Fruit fly (Drosophila melanogaster): ENCODE measurements around the gene CG3842.
A peak's percentile ranks its signal among the peaks of the same experiment; 100 is the strongest.

The CG3842 gene

dm6 chrX:6356748-6357397, 19.3 kb downstream of the CG3842 start (continued):
- TF ChIP-seq CkIIα-i1 (GFP tag; IDR thresholded peaks at IDR 0.05): no peak
- no peak for TF ChIP-seq Abd-B (GFP tag; optimal IDR thresholded peaks at IDR 0.05)
- peak; percentile 89 for TF ChIP-seq CG34376 (GFP tag; optimal IDR thresholded peaks at IDR 0.05)
- no peak for TF ChIP-seq CG15011 (GFP tag; optimal IDR thresholded peaks at IDR 0.05)
- no peak for TF ChIP-seq dati (GFP tag; IDR thresholded peaks at IDR 0.05)
- TF ChIP-seq Pdp1 (GFP tag; optimal IDR thresholded peaks at IDR 0.05): peak in 1 of 2 experiments; percentile 15
- TF ChIP-seq vnd (GFP tag; IDR thresholded peaks at IDR 0.05; ENCODE audit: partially characterized antibody): peak; percentile 48; the same call in 2 of the 3 replicates
- peak; percentile 31 for TF ChIP-seq Hmr (GFP tag; optimal IDR thresholded peaks at IDR 0.05)
- TF ChIP-seq CG7357 (GFP tag; IDR thresholded peaks at IDR 0.05): no peak
- TF ChIP-seq CG3847 (GFP tag; IDR thresholded peaks at IDR 0.05): peak; percentile 20; the same call in 1 of the 2 replicates
- peak; percentile 42; the same call in 1 of the 2 replicates for TF ChIP-seq Xrp1 (GFP tag; IDR thresholded peaks at IDR 0.05)
- no peak for TF ChIP-seq Tbp (GFP tag; optimal IDR thresholded peaks at IDR 0.05)
- no peak for TF ChIP-seq Xbp1 (GFP tag; optimal IDR thresholded peaks at IDR 0.05)
- no peak for TF ChIP-seq HLH3B (GFP tag; IDR thresholded peaks at IDR 0.05)
- peak; percentile 93 for TF ChIP-seq GATAe (GFP tag; conservative IDR thresholded peaks at IDR 0.05)
- TF ChIP-seq pan (optimal IDR thresholded peaks at IDR 0.05): no peak
- peak in 1 of 2 experiments; percentile 25 for TF ChIP-seq pan (GFP tag; optimal IDR thresholded peaks at IDR 0.05 in 1 of 2, IDR thresholded peaks at IDR 0.05 in 1 of 2)
- peak; percentile 67 for TF ChIP-seq row (GFP tag; IDR thresholded peaks at IDR 0.05)
- peak; percentile 61 for TF ChIP-seq grau (tag; optimal IDR thresholded peaks at IDR 0.05)
- TF ChIP-seq Drgx (GFP tag; IDR thresholded peaks at IDR 0.05): peak; percentile 54
- TF ChIP-seq CG17802 (tag; optimal IDR thresholded peaks at IDR 0.05): no peak
- peak; percentile 94 for TF ChIP-seq sug (tag; optimal IDR thresholded peaks at IDR 0.05)
- no peak for TF ChIP-seq fd96Cb (tag; optimal IDR thresholded peaks at IDR 0.05)
- peak; percentile 25 for TF ChIP-seq Sox100B (GFP tag; optimal IDR thresholded peaks at IDR 0.05)
- TF ChIP-seq cg (GFP tag; optimal IDR thresholded peaks at IDR 0.05): peak; percentile 54
- no peak for TF ChIP-seq az2 (GFP tag; optimal IDR thresholded peaks at IDR 0.05)
- peak; percentile 21 for TF ChIP-seq PHDP (tag; optimal IDR thresholded peaks at IDR 0.05)
- TF ChIP-seq CG9215 (GFP tag; IDR thresholded peaks at IDR 0.05): no peak
- no peak for TF ChIP-seq CG15696 (tag; optimal IDR thresholded peaks at IDR 0.05)
- peak; percentile 51; the same call in 2 of the 3 replicates for TF ChIP-seq dysf (GFP tag; IDR thresholded peaks at IDR 0.05)
- peak; percentile 9 for TF ChIP-seq CG17359 (tag; optimal IDR thresholded peaks at IDR 0.05)
- TF ChIP-seq CG12219 (GFP tag; optimal IDR thresholded peaks at IDR 0.05): no peak
- TF ChIP-seq Ptx1 (GFP tag; IDR thresholded peaks at IDR 0.05): peak; percentile 29; the same call in 1 of the 2 replicates
- peak; percentile 95 for TF ChIP-seq crol (GFP tag; IDR thresholded peaks at IDR 0.05)
- peak; percentile 16 for TF ChIP-seq CG2712 (tag; optimal IDR thresholded peaks at IDR 0.05)
- peak; percentile 95 for TF ChIP-seq CG10543 (GFP tag; optimal IDR thresholded peaks at IDR 0.05)
- peak; percentile 27 for TF ChIP-seq dmrt99B (tag; optimal IDR thresholded peaks at IDR 0.05)
- TF ChIP-seq CG11504 (tag; optimal IDR thresholded peaks at IDR 0.05): peak; percentile 50
- no peak for TF ChIP-seq HmgD (GFP tag; optimal IDR thresholded peaks at IDR 0.05)
- TF ChIP-seq CG7556 (GFP tag; optimal IDR thresholded peaks at IDR 0.05): peak; percentile 17
- no peak for TF ChIP-seq Dek (tag; optimal IDR thresholded peaks at IDR 0.05)
- no peak for TF ChIP-seq CG17385 (GFP tag; optimal IDR thresholded peaks at IDR 0.05)
- peak; percentile 11 for TF ChIP-seq zfh2 (GFP tag; optimal IDR thresholded peaks at IDR 0.05)
- no peak for TF ChIP-seq CG1529 (GFP tag; optimal IDR thresholded peaks at IDR 0.05)
- TF ChIP-seq CG6683 (GFP tag; optimal IDR thresholded peaks at IDR 0.05): no peak
- TF ChIP-seq CG18262 (tag; optimal IDR thresholded peaks at IDR 0.05): no peak
- peak; percentile 28 for TF ChIP-seq CoRest (tag; optimal IDR thresholded peaks at IDR 0.05)
- TF ChIP-seq CG1792 (GFP tag; optimal IDR thresholded peaks at IDR 0.05): no peak
- peak; percentile 2 for TF ChIP-seq CG15514 (GFP tag; optimal IDR thresholded peaks at IDR 0.05)
- TF ChIP-seq CG14441 (GFP tag; IDR thresholded peaks at IDR 0.05): no peak; the same call in 1 of the 2 replicates

Data from whole organism, embryonic.